Worm (Caenorhabditis elegans) whole organism, L3 larva: ENCODE measurements around the gene set-23.

Experiments
- R02D3.7 ChIP-seq: fragments of 150-350 bp; optimal IDR thresholded peaks from 2 replicates; lab custom pipeline; 2014; ENCODE audit warnings: missing biosample characterization, missing genetic modification characterization
- ZK546.5 ChIP-seq: sonication (generic microtip); optimal IDR thresholded peaks from 2 replicates; lab custom pipeline; 2017; ENCODE audit warnings: missing biosample characterization, missing genetic modification characterization
- aly-2 ChIP-seq: fragments of 150-350 bp; optimal IDR thresholded peaks from 2 replicates; lab custom pipeline; 2014; ENCODE audit warnings: missing biosample characterization, missing genetic modification characterization
- ama-1 ChIP-seq: fragments of 150-350 bp; optimal IDR thresholded peaks from 2 replicates; lab custom pipeline; 2018
- ceh-16 ChIP-seq: sonication (generic microtip); optimal IDR thresholded peaks from 2 replicates; lab custom pipeline; 2017; ENCODE audit warnings: missing biosample characterization, missing genetic modification characterization
- ceh-28 ChIP-seq: fragments of 150-350 bp; optimal IDR thresholded peaks from 2 replicates; lab custom pipeline; 2014; ENCODE audit warnings: missing biosample characterization, missing genetic modification reagents, missing genetic modification characterization
- ceh-82 ChIP-seq: fragments of 150-350 bp; optimal IDR thresholded peaks from 2 replicates; lab custom pipeline; 2014; ENCODE audit warnings: missing biosample characterization, missing genetic modification characterization
- ceh-9 ChIP-seq: sonication (generic microtip); optimal IDR thresholded peaks from 2 replicates; lab custom pipeline; 2018; ENCODE audit warnings: missing biosample characterization, missing genetic modification characterization
- egl-27 ChIP-seq: sonication (generic microtip); optimal IDR thresholded peaks from 4 replicates; lab custom pipeline; 2017; ENCODE audit warnings: missing biosample characterization, missing genetic modification reagents, missing genetic modification characterization
- egl-5 ChIP-seq: fragments of 150-350 bp; optimal IDR thresholded peaks from 2 replicates; lab custom pipeline; 2017; ENCODE audit warnings: missing biosample characterization, missing genetic modification reagents, missing genetic modification characterization, inconsistent platforms
- elt-1 ChIP-seq: fragments of 150-350 bp; optimal IDR thresholded peaks from 2 replicates; lab custom pipeline; 2014; ENCODE audit warnings: missing biosample characterization, missing genetic modification characterization
- elt-2 ChIP-seq: sonication (generic microtip); optimal IDR thresholded peaks from 2 replicates; lab custom pipeline; 2016; ENCODE audit warnings: missing genetic modification reagents, mild to moderate bottlenecking, missing genetic modification characterization, missing compliant biosample characterization
- eor-1 ChIP-seq, 2 experiments: fragments of 150-350 bp; optimal IDR thresholded peaks; 2 replicates each; lab custom pipeline; 2014 to 2018; ENCODE audit warnings: missing biosample characterization in 2 of 2, missing genetic modification characterization in 2 of 2
- fkh-10 ChIP-seq: sonication (generic microtip); optimal IDR thresholded peaks from 2 replicates; lab custom pipeline; 2017; ENCODE audit warnings: missing biosample characterization, missing genetic modification reagents, missing genetic modification characterization
- fkh-2 ChIP-seq: fragments of 150-350 bp; optimal IDR thresholded peaks from 2 replicates; lab custom pipeline; 2014; ENCODE audit warnings: missing biosample characterization, missing genetic modification reagents, missing genetic modification characterization
- fos-1 ChIP-seq: fragments of 150-350 bp; optimal IDR thresholded peaks from 2 replicates; lab custom pipeline; 2014; ENCODE audit warnings: missing biosample characterization, missing genetic modification characterization
- hmg-11 ChIP-seq: sonication (generic microtip); optimal IDR thresholded peaks from 2 replicates; lab custom pipeline; 2016; ENCODE audit warnings: missing genetic modification characterization, missing compliant biosample characterization
- jun-1 ChIP-seq: fragments of 150-350 bp; optimal IDR thresholded peaks from 2 replicates; lab custom pipeline; 2014; ENCODE audit warnings: missing biosample characterization, missing genetic modification reagents, missing genetic modification characterization
- lin-15B ChIP-seq: fragments of 150-350 bp; optimal IDR thresholded peaks from 2 replicates; lab custom pipeline; 2014; ENCODE audit warnings: missing biosample characterization, missing genetic modification characterization
- lin-39 ChIP-seq: fragments of 150-350 bp; optimal IDR thresholded peaks from 2 replicates; lab custom pipeline; 2018; ENCODE audit warnings: missing biosample characterization, missing genetic modification reagents, missing genetic modification characterization
- lsy-12 ChIP-seq: sonication (generic microtip); optimal IDR thresholded peaks from 2 replicates; lab custom pipeline; 2016; ENCODE audit warnings: mild to moderate bottlenecking, missing genetic modification characterization, missing compliant biosample characterization
- mdl-1 ChIP-seq: fragments of 150-350 bp; optimal IDR thresholded peaks from 2 replicates; lab custom pipeline; 2014; ENCODE audit warnings: missing biosample characterization, missing genetic modification characterization
- nfya-1 ChIP-seq: sonication (generic microtip); optimal IDR thresholded peaks from 2 replicates; lab custom pipeline; 2017; ENCODE audit warnings: missing genetic modification characterization, mild to moderate bottlenecking, missing compliant biosample characterization, antibody characterized with exemption, moderate library complexity; ENCODE audit not compliant: insufficient read depth
- nhr-12 ChIP-seq: fragments of 150-350 bp; optimal IDR thresholded peaks from 2 replicates; lab custom pipeline; 2014; ENCODE audit warnings: missing biosample characterization, missing genetic modification characterization
- nhr-23 ChIP-seq: fragments of 150-350 bp; optimal IDR thresholded peaks from 2 replicates; lab custom pipeline; 2014; ENCODE audit warnings: missing biosample characterization, missing genetic modification reagents, missing genetic modification characterization
- nhr-237 ChIP-seq: fragments of 150-350 bp; optimal IDR thresholded peaks from 2 replicates; lab custom pipeline; 2014; ENCODE audit warnings: missing biosample characterization, missing genetic modification characterization
- nhr-25 ChIP-seq: sonication (generic microtip); optimal IDR thresholded peaks from 2 replicates; lab custom pipeline; 2017; ENCODE audit warnings: missing biosample characterization, missing genetic modification characterization
- nhr-43 ChIP-seq: sonication (generic microtip); optimal IDR thresholded peaks from 2 replicates; lab custom pipeline; 2016; ENCODE audit warnings: mild to moderate bottlenecking, missing genetic modification characterization, missing compliant biosample characterization; ENCODE audit not compliant: poor library complexity, severe bottlenecking
- nhr-67 ChIP-seq: fragments of 150-350 bp; optimal IDR thresholded peaks from 2 replicates; lab custom pipeline; 2014; ENCODE audit warnings: missing biosample characterization, missing genetic modification characterization
- pha-4 ChIP-seq: fragments of 150-350 bp; optimal IDR thresholded peaks from 2 replicates; lab custom pipeline; 2014; ENCODE audit warnings: missing biosample characterization, missing genetic modification reagents, missing genetic modification characterization
- pqm-1 ChIP-seq: fragments of 150-350 bp; optimal IDR thresholded peaks from 2 replicates; lab custom pipeline; 2017; ENCODE audit warnings: missing biosample characterization, missing genetic modification characterization, inconsistent platforms
- skn-1 ChIP-seq: fragments of 150-350 bp; optimal IDR thresholded peaks from 2 replicates; lab custom pipeline; 2014; ENCODE audit warnings: missing biosample characterization, missing genetic modification characterization
- snpc-4 ChIP-seq: fragments of 150-350 bp; optimal IDR thresholded peaks from 2 replicates; lab custom pipeline; 2014; ENCODE audit warnings: missing biosample characterization, missing genetic modification characterization
- tbx-2 ChIP-seq: sonication (generic microtip); optimal IDR thresholded peaks from 2 replicates; lab custom pipeline; 2016; ENCODE audit warnings: mild to moderate bottlenecking, missing genetic modification characterization, missing compliant biosample characterization
- unc-39 ChIP-seq: sonication (generic microtip); optimal IDR thresholded peaks from 4 replicates; lab custom pipeline; 2017; ENCODE audit warnings: missing biosample characterization, missing genetic modification characterization
- zag-1 ChIP-seq: fragments of 150-350 bp; optimal IDR thresholded peaks from 2 replicates; lab custom pipeline; 2014; ENCODE audit warnings: missing biosample characterization, missing genetic modification characterization
- ztf-11 ChIP-seq: fragments of 150-350 bp; optimal IDR thresholded peaks from 2 replicates; lab custom pipeline; 2014; ENCODE audit warnings: missing biosample characterization, missing genetic modification characterization
- ztf-4 ChIP-seq: fragments of 150-350 bp; optimal IDR thresholded peaks from 2 replicates; lab custom pipeline; 2014; ENCODE audit warnings: missing biosample characterization, missing genetic modification characterization

set-23 gene

DNA sequence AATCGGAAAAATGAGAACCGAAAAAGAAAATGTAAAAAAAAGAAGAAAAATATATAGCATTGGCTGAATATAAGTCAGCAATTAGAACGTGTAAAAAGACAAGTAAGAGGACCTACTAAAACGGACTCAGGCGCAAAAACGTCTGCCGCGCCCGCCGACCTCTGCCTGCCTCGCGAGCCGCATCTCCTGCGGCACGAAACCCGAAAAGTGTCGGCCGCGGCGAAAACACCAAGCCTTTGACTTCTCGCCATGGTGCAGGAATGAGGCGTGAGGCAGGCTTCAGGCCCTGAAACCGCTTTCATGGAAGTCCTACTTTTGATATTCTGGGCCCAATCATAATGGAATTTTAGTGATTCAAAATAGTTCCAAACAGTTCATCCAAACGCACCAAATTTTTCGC lies 35.7 kb upstream of the set-23 start:
- no peak for TF ChIP-seq egl-27 (tag; lab: Kevin White, UChicago)
- no peak for TF ChIP-seq nhr-67 (tag; lab: Kevin White, UChicago)
- no peak for TF ChIP-seq egl-5 (tag; lab: Kevin White, UChicago)
- no peak for TF ChIP-seq fkh-10
- TF ChIP-seq pha-4 = no peak
- TF ChIP-seq fkh-2 (tag; lab: Kevin White, UChicago) = no peak
- TF ChIP-seq ZK546.5 = no peak

ce11 chrIV:1567577-1567976 lies 33.9 kb upstream of the set-23 start:
- TF ChIP-seq hmg-11 (tag; lab: Kevin White, UChicago) (no peak), nhr-43 (tag; lab: Kevin White, UChicago) (no peak), eor-1 (tag; optimal IDR thresholded peaks at IDR 0.05; lab: Kevin White, UChicago) (no peak), skn-1 (tag; lab: Kevin White, UChicago) (no peak), mdl-1 (tag; lab: Kevin White, UChicago) (no peak), nfya-1 (tag; lab: Kevin White, UChicago) (peak; percentile 96), lin-39 (no peak), ztf-11 (tag; lab: Kevin White, UChicago) (no peak)

ce11 chrIV:1576731-1577130 lies 24.7 kb upstream of the set-23 start, which contains the start of gene Y41D4B.14:
Gene Y41D4B.14 (plus strand): TSS chrIV:1577031.
- TF ChIP-seq hmg-11 (tag; lab: Kevin White, UChicago) = no peak
- no peak for TF ChIP-seq ztf-4 (tag; lab: Kevin White, UChicago)
- TF ChIP-seq egl-27 (tag; lab: Kevin White, UChicago) = no peak
- TF ChIP-seq elt-1 (tag; lab: Kevin White, UChicago) = no peak
- no peak for TF ChIP-seq fkh-2 (tag; lab: Kevin White, UChicago)
- TF ChIP-seq ceh-16 (tag; lab: Kevin White, UChicago) = no peak
- no peak for TF ChIP-seq ZK546.5
- TF ChIP-seq mdl-1 (tag; lab: Kevin White, UChicago) = no peak
- TF ChIP-seq aly-2 (tag; lab: Kevin White, UChicago) = no peak
- TF ChIP-seq snpc-4 (tag; lab: Kevin White, UChicago) = no peak
- TF ChIP-seq ztf-11 (tag; lab: Kevin White, UChicago) = no peak
- no peak for TF ChIP-seq nhr-12 (tag; lab: Kevin White, UChicago)
- TF ChIP-seq ceh-9 = no peak
- no peak for TF ChIP-seq fos-1 (tag; lab: Kevin White, UChicago)
- TF ChIP-seq nhr-237 (tag; lab: Kevin White, UChicago) = no peak

- TF ChIP-seq pha-4 = peak; percentile 84
- no peak for TF ChIP-seq zag-1
- peak; percentile 67 for TF ChIP-seq ceh-28 (tag; lab: Kevin White, UChicago)
- peak; percentile 33 for TF ChIP-seq jun-1 (tag; lab: Kevin White, UChicago)
- TF ChIP-seq nhr-23 (tag; lab: Kevin White, UChicago) = peak; percentile 77
- TF ChIP-seq snpc-4 (tag; lab: Kevin White, UChicago) = peak; percentile 61
- no peak for TF ChIP-seq unc-39 (tag; lab: Kevin White, UChicago)
- peak; percentile 55 for TF ChIP-seq R02D3.7 (tag; lab: Kevin White, UChicago)
- peak; percentile 61 for TF ChIP-seq tbx-2 (tag; lab: Kevin White, UChicago)
- peak; percentile 52 for TF ChIP-seq ama-1 (lab: Kevin White, UChicago)
- TF ChIP-seq skn-1 (tag; lab: Kevin White, UChicago) = peak; percentile 73
- no peak for TF ChIP-seq mdl-1 (tag; lab: Kevin White, UChicago)
- TF ChIP-seq elt-1 (tag; lab: Kevin White, UChicago) = no peak
- no peak for TF ChIP-seq ceh-9
- TF ChIP-seq fos-1 (tag; lab: Kevin White, UChicago) = peak; percentile 4
- TF ChIP-seq lin-39 = peak; percentile 77
- TF ChIP-seq pqm-1 (tag; lab: Kevin White, UChicago) = no peak
- peak; percentile 16 for TF ChIP-seq ceh-82
- no peak for TF ChIP-seq fkh-10
- TF ChIP-seq lsy-12 = peak; percentile 86
- peak; percentile 74 for TF ChIP-seq nhr-25 (tag; lab: Kevin White, UChicago)
- peak; percentile 64 for TF ChIP-seq elt-2 (tag; lab: Kevin White, UChicago)
- peak; percentile 93 for TF ChIP-seq hmg-11 (tag; lab: Kevin White, UChicago)
- peak; percentile 6 for TF ChIP-seq egl-27 (tag; lab: Kevin White, UChicago)
- no peak for TF ChIP-seq aly-2 (tag; lab: Kevin White, UChicago)
- TF ChIP-seq lin-15B (tag; lab: Kevin White, UChicago) = peak; percentile 84
- peak; percentile 31 for TF ChIP-seq ceh-16 (tag; lab: Kevin White, UChicago)
- peak; percentile 82 for TF ChIP-seq nfya-1 (tag; lab: Kevin White, UChicago)
These were observed 5.7 kb upstream of the set-23 start, which contains the start of gene npp-8 for ce11 chrIV:1595802-1596201. Gene npp-8 (minus strand): TSS chrIV:1595824.
